Fruit fly (Drosophila melanogaster) ovary, adult (tissue): ENCODE data around the gene Gr97a.
A peak's percentile ranks its signal among the peaks of the same experiment; 100 is the strongest.

ENCODE experiments used
- CG17801 ChIP-seq: fragments of 200-800 bp; optimal IDR thresholded peaks from 2 replicates; lab custom pipeline; 2019; ENCODE audit warnings: missing biosample characterization, mild to moderate bottlenecking, missing genetic modification characterization, moderate library complexity; ENCODE audit not compliant: partially characterized antibody

Gr97a gene

DNA sequence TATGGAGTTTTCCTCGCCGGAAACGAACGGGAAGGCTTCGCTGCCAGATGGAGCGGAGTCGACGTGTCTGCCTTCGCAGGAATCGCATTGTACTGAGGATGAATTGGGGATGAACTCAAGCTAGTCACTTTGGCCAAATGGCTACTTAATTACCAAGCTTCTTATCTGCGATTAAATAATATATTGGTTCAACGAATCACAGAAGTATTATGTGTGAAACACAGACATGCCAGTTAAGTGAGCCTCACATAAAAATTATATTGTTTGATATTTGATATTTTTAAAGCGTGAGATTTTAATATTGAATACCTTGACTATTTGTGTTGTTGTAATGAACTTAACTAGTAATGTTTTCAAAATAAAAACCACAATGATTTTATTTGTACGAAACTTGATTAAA lies at the start of gene Gr97a:
Gr97a (minus strand) TSS at position 101 of the 400 bp plus-strand sequence.
- TF ChIP-seq CG17801 = no peak

DNA sequence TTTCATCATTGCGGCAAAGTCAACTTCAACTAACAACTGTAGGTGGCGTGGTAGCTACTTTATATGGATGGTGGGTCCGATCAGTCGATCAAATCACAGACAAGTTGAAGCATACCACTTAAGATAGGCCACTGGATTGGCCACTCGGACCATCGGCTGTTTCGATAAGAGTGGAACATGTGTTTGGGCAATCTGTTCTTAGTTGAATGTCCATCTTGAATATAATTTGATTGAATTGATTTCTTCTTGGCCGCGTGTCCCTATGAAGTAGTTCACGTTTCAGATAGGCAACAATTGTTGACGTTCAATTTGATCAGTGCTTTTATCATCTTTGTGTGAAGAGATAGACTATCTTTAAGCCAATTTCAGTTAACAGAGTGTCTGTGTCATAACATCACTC lies 40.7 kb upstream of the Gr97a start, which contains the start of gene CG6295:
CG6295 (minus strand) TSS at position 34 of the 400 bp plus-strand sequence.
- TF ChIP-seq CG17801 = no peak

DNA sequence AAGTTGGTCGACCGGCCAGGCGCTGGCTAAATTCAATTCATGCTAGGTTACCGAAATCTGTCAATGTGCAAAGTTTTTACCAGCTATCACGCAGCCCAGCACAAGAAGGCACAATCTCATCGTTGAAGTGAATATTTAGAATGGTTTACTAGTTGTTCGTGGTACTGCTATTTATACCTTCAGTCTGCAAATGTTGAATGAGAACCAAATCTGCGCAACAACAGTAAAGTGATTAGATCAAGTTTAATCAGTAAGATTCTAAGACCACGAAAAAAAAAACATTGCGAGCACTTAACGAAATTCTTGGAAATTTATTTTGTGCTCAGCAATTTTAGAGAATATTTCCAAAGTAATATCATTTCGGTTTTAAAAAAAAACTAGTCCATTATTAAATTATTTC lies 39.1 kb upstream of the Gr97a start, which contains the start of gene CG6296:
CG6296 (minus strand) TSS at position 132 of the 400 bp plus-strand sequence.
- no peak for TF ChIP-seq CG17801

DNA sequence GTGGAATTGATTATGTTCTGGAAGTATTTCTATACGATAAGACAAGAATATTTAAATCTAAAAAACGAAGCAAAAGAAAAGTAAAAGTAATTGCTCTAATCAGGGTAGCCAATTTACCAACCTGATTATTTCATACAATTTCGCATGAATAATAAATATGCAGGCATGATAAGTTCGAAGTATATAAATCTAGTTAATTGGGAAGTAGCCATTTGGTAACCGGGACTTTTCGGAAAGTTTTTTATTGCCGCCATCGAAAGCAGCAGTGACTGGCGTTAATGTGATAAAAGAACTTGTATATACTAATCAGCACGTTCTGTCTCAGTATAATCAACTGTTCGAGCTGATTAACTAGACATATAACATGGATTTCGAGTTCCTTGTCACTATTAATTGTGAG lies 36.5 kb upstream of the Gr97a start:
- no peak for TF ChIP-seq CG17801

DNA sequence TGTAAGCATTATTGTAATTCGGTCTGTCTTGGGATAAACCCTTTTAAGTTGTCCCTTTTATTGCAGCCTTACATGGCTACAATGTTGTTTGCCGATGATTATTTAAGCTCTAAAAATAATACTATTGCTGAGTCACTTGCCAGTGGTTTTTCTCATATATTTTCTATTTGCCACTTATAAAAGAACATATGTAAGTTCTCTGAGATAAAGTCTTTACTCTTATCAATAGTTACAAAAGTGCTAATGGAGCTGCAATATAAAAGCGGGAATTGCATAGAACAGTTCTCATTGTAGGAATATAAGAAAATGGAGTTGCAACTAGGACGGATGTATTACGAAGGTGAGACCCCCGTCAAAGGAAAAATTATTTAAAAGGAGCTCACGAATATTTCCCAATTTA lies 33.2 kb upstream of the Gr97a start, which contains the start of gene CG31077:
CG31077 (plus strand) TSS at position 301 of the 400 bp plus-strand sequence.
- TF ChIP-seq CG17801 = no peak

DNA sequence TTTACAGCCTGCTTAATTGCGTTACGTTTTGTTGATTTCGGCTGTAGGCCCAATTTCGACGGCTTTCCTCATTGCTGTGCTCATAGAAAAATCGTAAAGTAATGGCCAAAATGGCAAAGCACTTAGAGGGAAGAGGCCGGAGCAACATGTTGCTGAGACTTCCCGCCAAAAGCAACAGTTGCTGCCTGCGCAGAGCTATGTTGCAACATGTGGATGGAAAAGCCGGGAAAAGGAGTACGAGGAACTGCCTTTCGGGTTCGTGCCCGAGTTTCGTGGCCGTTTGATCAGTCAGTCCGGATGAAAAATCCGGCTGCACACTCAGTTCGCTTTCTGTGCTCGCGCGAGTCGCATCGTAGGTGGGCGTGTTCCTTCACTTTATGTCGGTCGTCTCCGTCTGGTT lies 30.4 kb upstream of the Gr97a start, which contains the start of gene RYa-R:
RYa-R (plus strand) TSS at position 339 of the 400 bp plus-strand sequence.
- no peak for TF ChIP-seq CG17801

DNA sequence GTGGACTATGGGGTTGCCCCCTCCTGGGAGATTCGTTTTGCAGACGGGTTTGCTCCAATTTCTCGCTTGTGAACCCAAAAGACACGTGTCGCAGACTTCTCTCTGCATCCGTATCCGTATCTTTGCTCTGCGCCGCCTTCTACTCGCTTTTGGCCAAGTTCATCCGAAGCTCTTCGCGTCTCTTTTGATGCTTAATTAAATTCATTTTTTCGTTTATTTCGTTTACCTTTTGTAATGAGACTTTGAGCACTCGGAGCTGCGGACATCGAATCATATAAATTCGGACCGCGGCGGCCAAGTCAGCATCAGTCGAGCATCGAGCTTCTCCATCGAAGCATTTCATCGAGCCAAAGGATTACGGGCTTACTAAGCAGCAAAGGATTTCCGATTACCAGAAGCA lies 28.2 kb upstream of the Gr97a start, which contains the start of gene TwdlC:
TwdlC (plus strand) TSS at position 301 of the 400 bp plus-strand sequence.
- no peak for TF ChIP-seq CG17801

DNA sequence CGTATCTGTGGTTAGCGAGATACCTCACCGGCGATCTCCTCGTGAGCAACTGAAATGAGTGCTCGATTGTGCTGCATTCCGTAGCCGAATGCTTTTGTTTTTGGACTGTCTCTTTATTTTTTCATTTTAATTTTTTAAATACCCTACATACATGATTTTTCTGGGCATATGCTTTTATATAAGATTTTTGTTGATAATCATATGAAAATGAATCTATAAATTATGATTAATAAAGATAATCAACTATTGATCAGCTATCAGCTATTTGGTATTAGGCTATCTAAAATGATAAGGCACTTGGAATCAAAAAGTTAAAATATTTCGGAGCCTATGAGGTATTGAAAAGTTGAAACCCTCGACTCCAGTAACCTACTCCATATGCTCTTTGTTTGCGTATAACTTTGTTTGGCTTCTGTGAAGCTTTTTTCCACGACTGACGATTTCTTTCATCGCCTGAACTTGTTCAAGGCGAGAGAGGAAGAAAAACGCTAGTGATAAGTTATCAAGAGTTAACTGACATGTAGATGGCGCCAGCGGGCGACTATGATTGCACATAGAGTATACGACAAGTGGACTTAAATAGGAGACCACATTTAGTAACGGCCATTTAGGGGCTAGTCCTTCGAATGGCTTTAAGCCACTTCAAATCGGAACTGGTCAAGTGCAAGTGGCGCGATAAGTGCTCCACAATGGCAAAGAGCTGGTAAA lies 23.7 kb upstream of the Gr97a start, which contains the start of gene CG31076:
CG31076 (minus strand) TSS at position 51 of the 708 bp plus-strand sequence.
- no peak for TF ChIP-seq CG17801

DNA sequence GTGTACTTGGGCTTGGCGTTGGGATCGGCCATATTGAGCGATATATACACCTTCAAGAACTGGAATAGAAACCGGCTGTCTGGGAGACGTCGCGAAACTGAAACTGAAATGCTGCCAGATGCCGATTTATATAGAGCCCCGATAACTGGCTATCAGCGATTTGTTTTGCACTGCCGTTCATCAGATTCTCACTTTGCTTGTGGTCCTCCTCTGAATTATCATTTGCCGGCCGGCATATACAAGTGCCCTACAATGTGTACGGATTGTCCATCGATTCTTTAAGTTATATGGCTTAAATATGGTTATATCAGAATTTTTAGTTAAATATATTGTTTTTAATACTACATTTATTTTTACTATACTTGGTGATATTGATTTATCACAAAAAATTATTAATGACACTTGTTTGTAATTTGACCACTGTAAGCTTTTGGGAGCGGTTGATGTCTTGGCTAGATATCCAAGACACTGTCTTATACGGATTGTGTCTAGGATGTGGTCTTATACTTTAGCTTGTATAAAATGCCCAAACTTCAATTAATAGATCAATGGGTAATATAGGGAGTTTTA lies 22.2 kb upstream of the Gr97a start, which contains the start of gene CG31075:
CG31075 (minus strand) TSS at position 106 of the 570 bp plus-strand sequence.
- peak; percentile 75 for TF ChIP-seq CG17801

DNA sequence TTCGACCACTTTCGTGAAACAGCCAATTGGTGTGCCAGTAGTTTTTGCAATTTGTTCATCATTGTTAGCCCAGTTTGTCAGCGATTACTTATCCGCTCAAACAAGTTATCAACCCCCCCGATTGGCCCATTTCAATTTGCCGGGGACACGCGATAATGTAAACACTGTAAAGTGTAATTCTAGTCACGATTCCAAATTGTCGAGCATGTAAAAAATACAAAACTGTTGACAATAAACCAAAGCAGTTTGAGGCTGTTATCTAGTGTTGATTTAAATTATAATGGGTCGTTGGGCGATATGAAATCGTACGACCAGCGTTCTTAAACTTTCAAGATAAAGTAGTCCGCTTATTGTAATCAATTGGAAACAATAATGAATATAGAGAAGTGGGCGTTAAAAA lies 21.2 kb upstream of the Gr97a start:
- peak; percentile 19 for TF ChIP-seq CG17801

DNA sequence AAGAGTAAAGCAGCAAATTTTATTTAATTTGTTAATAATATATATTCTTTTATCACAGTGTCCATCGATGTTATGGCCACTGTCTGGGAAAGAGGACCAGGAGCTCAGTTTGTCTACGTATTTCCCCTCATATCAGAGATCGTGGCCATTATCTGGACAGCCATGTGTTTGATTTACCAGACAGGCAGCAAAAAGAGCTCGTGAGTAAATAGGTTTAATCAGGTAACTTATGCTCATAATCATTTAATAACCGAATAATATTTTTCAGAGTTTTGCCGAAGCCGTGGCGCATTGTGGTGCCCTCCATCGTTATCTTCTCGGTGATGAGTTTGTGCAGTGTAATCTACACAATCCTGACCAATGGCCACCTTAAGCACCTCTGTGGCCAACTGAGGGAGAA lies 18.2 kb upstream of the Gr97a start:
- no peak for TF ChIP-seq CG17801

DNA sequence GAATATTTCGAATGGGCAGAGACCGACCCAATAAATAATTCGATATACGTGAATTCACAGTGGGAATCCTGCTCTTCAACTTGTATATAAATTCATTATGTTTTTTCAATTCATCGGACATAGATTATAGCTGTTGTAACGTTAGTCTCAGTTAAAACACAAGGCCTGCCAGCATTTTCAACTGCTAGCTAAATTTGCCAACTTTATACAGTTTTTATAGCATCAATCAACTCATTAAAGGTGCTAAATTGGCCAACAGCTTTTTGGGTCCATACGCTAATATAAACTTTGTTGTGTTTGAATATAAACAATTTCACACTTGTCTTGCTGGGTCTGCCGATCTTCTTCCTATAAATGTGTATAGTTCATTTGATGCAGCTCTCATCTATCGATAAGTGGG lies 15.8 kb upstream of the Gr97a start:
- TF ChIP-seq CG17801 = no peak

DNA sequence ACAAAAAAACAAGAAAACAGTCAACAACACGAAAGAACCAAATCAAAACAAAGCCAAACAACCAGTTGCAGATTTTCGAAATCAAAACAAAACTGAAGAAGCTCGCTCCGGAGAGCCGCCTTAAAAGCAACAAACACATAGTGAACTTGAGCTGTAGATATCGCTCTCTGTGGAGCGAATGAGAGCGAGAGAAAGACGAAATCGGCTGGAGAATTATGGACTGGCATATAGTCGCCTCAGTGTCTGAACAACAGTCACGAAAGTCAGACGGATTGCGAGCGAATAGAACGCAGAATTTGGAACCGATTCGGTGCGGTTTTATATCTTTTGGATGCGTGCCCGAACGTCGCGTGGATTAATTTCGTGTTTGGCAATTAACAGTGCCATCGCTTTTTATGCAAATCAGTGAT lies 14.0 kb upstream of the Gr97a start:
- peak; percentile 15 for TF ChIP-seq CG17801

DNA sequence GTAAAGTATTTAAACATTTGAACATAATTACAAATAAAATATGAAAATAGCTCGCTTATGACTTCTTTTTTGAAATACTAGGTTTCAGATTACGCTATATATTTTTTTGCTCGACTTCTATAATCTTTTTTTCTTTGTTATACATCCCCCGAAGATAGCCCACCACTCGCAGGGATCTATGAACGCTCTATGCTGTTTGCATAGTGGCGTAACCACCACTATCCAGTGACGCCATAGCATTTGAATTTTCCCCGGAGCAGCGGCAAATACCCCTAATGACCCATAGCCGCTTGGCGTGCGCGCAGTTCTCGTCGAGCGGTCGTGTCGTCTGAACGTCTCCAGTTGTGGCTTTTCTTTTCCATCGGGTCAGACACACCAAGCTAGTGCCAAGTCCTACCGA lies 12.0 kb upstream of the Gr97a start, which contains the start of the genes CG14253 and CG46313:
CG14253 (plus strand) TSS at position 301 of the 400 bp plus-strand sequence.
CG46313 (plus strand) TSS at position 301 of the 400 bp plus-strand sequence.
- no peak for TF ChIP-seq CG17801

DNA sequence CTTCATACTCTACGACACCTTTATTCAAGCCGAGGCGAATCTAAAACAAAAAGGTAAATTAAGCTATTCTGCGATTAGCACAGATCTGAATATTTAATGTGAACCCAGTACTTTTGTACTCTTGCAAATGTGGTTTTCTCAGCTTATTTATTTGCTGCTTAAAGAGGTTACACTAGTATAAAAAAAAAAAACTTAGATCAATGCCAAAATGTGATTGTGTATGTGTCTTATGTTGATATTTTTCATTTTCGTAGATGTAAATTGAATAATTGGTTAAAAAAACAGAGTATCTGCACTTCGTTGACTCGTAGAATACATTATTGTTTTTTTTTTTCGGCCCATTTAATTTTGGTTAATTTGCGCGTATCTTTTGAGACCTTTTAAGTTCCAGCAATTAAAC lies 3.5 kb upstream of the Gr97a start:
- TF ChIP-seq CG17801 = no peak

DNA sequence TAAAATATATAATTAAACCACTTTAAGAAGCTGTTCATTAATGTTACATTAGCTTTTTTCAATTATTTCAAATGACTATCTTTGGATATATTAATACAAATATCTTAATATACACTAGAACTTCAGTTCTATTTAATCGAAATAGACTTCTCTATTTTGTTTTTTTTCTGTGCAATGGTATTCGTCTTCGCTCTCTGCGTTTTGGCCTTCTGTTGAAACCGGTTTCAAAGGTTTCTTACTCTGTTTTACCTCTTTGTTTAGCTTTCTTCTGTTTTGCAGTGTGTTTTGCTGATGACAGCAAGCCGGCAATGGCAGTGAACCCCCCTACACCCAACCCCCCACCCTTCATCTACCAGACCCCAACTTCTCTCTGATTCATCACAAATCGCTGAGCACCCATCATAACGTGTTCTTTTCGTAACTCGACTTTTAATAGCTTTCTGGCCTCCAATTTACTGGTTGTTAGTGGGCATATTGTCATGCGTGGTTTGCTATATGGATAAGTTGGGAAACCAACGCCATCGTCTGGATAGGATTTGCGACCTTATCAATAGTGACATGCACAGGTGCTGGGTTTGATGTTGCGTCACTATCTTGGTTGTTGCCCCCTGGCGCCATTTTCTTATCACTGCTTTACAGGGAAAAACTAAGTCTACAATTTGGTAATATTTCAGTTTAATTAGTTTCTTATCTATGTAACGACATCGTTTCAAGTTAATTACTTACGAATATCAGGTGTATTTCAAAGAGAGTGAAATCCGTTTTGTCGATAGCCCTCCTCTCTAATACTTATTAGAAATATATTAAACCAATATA lies 2.7 kb upstream of the Gr97a start:
- TF ChIP-seq CG17801 = peak; percentile 15

DNA sequence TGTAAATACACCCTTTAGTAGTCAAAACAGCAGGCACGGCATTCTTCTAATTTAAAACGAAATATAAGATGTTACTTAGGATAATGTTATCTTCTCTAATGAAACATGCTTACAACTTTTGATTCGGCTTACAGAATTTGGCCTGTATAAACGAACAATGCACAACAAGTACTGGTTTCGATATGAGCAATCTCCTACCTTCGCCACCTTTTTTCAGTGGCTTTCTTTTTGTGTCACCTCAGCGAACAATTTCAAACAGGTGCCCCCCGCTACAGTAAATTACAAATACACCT lies 2.0 kb upstream of the Gr97a start:
- TF ChIP-seq CG17801 = no peak
